Fruit fly (Drosophila melanogaster): ENCODE results near the gene CG12170.
A peak's percentile ranks its signal among the peaks of the same experiment; 100 is the strongest.

Gene CG12170

dm6 chr3R:5668928-5669739 is 32.1 kb downstream of the CG12170 start, which contains the start of the genes Xe7 and Atg17 (continued):
- peak; percentile 86 for TF ChIP-seq dmrt11E (tag; optimal IDR thresholded peaks at IDR 0.05)
- TF ChIP-seq CG14050 (GFP tag; IDR thresholded peaks at IDR 0.05), result peak; percentile 83
- peak; percentile 88 for TF ChIP-seq CG18262 (tag; optimal IDR thresholded peaks at IDR 0.05)
- TF ChIP-seq CG10147 (GFP tag; optimal IDR thresholded peaks at IDR 0.05), result peak; percentile 90
- peak; percentile 87 for TF ChIP-seq CG31224 (GFP tag; IDR thresholded peaks at IDR 0.05)
- peak; percentile 72 for TF ChIP-seq lbe (GFP tag; optimal IDR thresholded peaks at IDR 0.05)
- peak; percentile 89 for TF ChIP-seq Sox100B (GFP tag; optimal IDR thresholded peaks at IDR 0.05)
- TF ChIP-seq HHEX (GFP tag; optimal IDR thresholded peaks at IDR 0.05), result peak; percentile 85
- peak; percentile 88 for TF ChIP-seq H2.0 (GFP tag; IDR thresholded peaks at IDR 0.05)
- TF ChIP-seq pros (GFP tag; optimal IDR thresholded peaks at IDR 0.05), result no peak
- TF ChIP-seq CG10366 (GFP tag; IDR thresholded peaks at IDR 0.05), result peak; percentile 91
- peak; percentile 84 for TF ChIP-seq Bteb2 (GFP tag; optimal IDR thresholded peaks at IDR 0.05)
- peak; percentile 95 for TF ChIP-seq CG13775 (GFP tag; optimal IDR thresholded peaks at IDR 0.05)
- no peak for TF ChIP-seq fru (optimal IDR thresholded peaks at IDR 0.05)
- TF ChIP-seq CG2116 (GFP tag; optimal IDR thresholded peaks at IDR 0.05), result peak; percentile 97
- peak; percentile 3 to 86 for TF ChIP-seq bsh (GFP tag; optimal IDR thresholded peaks at IDR 0.05)
- peak; percentile 93 for TF ChIP-seq fd96Cb (tag; optimal IDR thresholded peaks at IDR 0.05)
- TF ChIP-seq insv (GFP tag; optimal IDR thresholded peaks at IDR 0.05), result peak in 1 of 2 experiments; percentile 70
- peak; percentile 91 for TF ChIP-seq CG2712 (tag; optimal IDR thresholded peaks at IDR 0.05)
- peak; percentile 40; the same call in 1 of the 2 replicates for TF ChIP-seq CG13287 (GFP tag; IDR thresholded peaks at IDR 0.05; ENCODE audit: partially characterized antibody)
- peak; percentile 49; the same call in 1 of the 2 replicates for TF ChIP-seq inv (GFP tag; IDR thresholded peaks at IDR 0.05; ENCODE audit: partially characterized antibody)
- peak; percentile 86 for TF ChIP-seq Taf1 (GFP tag; IDR thresholded peaks at IDR 0.05)
- TF ChIP-seq z (GFP tag; IDR thresholded peaks at IDR 0.05), result no peak
- peak; percentile 94 for TF ChIP-seq klu (GFP tag; IDR thresholded peaks at IDR 0.05)
- peak; percentile 88 for TF ChIP-seq tx (GFP tag; optimal IDR thresholded peaks at IDR 0.05)
- peak; percentile 82 for TF ChIP-seq ttk (GFP tag; IDR thresholded peaks at IDR 0.05)
- TF ChIP-seq h (optimal IDR thresholded peaks at IDR 0.05), result no peak
- peak; percentile 81 for TF ChIP-seq Optix (GFP tag; IDR thresholded peaks at IDR 0.05)
- no peak for TF ChIP-seq lov (optimal IDR thresholded peaks at IDR 0.05)
- TF ChIP-seq lov (GFP tag; IDR thresholded peaks at IDR 0.05), result peak; percentile 54; the same call in 1 of the 3 replicates
- TF ChIP-seq bab2 (GFP tag; optimal IDR thresholded peaks at IDR 0.05), result peak; percentile 92
- peak; percentile 71 for TF ChIP-seq stwl (tag; optimal IDR thresholded peaks at IDR 0.05)
- TF ChIP-seq Sox102F (GFP tag; optimal IDR thresholded peaks at IDR 0.05), result peak; percentile 91
- TF ChIP-seq E2f2 (GFP tag; IDR thresholded peaks at IDR 0.05), result peak; percentile 64
- TF ChIP-seq Oli (tag; optimal IDR thresholded peaks at IDR 0.05), result peak; percentile 90
- TF ChIP-seq PHDP (tag; optimal IDR thresholded peaks at IDR 0.05), result peak; percentile 87
- peak; percentile 94 for TF ChIP-seq B-H2 (GFP tag; optimal IDR thresholded peaks at IDR 0.05)
- peak; percentile 72 for TF ChIP-seq CG5245 (GFP tag; optimal IDR thresholded peaks at IDR 0.05)
- peak; percentile 57; the same call in 1 of the 2 replicates for TF ChIP-seq CG5953 (GFP tag; IDR thresholded peaks at IDR 0.05)
- TF ChIP-seq Hand (GFP tag; optimal IDR thresholded peaks at IDR 0.05), result peak; percentile 73
- no peak for TF ChIP-seq CG4360 (GFP tag; IDR thresholded peaks at IDR 0.05)
- peak; percentile 92 for TF ChIP-seq CG8944 (GFP tag; optimal IDR thresholded peaks at IDR 0.05)
- peak; percentile 95 for TF ChIP-seq sug (tag; optimal IDR thresholded peaks at IDR 0.05)
- TF ChIP-seq CTCF (GFP tag; optimal IDR thresholded peaks at IDR 0.05), result peak; percentile 25
- TF ChIP-seq CG9727 (GFP tag; optimal IDR thresholded peaks at IDR 0.05), result peak; percentile 91
- peak; percentile 74 for TF ChIP-seq CG1603 (tag; optimal IDR thresholded peaks at IDR 0.05)
- TF ChIP-seq Fer1 (GFP tag; optimal IDR thresholded peaks at IDR 0.05), result peak; percentile 83
- no peak for TF ChIP-seq fd64A (GFP tag; optimal IDR thresholded peaks at IDR 0.05)
- TF ChIP-seq CG4617 (GFP tag; optimal IDR thresholded peaks at IDR 0.05; ENCODE audit: borderline replicate concordance), result peak; percentile 76
- no peak for TF ChIP-seq CG15479 (GFP tag; optimal IDR thresholded peaks at IDR 0.05)
